Fruit fly (Drosophila melanogaster): ENCODE data around the gene CG31251.
A peak's percentile ranks its signal among the peaks of the same experiment; 100 is the strongest.

The CG31251 gene

dm6 chr3R:17703024-17703690 is 18.4 kb upstream of the CG31251 start (continued):
- TF ChIP-seq CG9932 (GFP tag; IDR thresholded peaks at IDR 0.05) (no peak), CG17912 (GFP tag; optimal IDR thresholded peaks at IDR 0.05) (no peak), CG7963 (GFP tag; IDR thresholded peaks at IDR 0.05; ENCODE audit: partially characterized antibody) (no peak), da (GFP tag; optimal IDR thresholded peaks at IDR 0.05) (no peak), Hr39 (optimal IDR thresholded peaks at IDR 0.05) (no peak), CG14710 (tag; optimal IDR thresholded peaks at IDR 0.05) (no peak), CG32532 (GFP tag; IDR thresholded peaks at IDR 0.05) (no peak), tin (GFP tag; optimal IDR thresholded peaks at IDR 0.05) (no peak), Hr3 (GFP tag; optimal IDR thresholded peaks at IDR 0.05) (no peak), CG8089 (GFP tag; optimal IDR thresholded peaks at IDR 0.05) (no peak), fd96Cb (tag; optimal IDR thresholded peaks at IDR 0.05) (peak; percentile 15), Awh (GFP tag; IDR thresholded peaks at IDR 0.05) (0 out of 2 replicates have a peak, but pooled peaks have one; percentile 23), Mrtf (GFP tag; IDR thresholded peaks at IDR 0.05) (no peak), emc (GFP tag; optimal IDR thresholded peaks at IDR 0.05) (no peak), CG17802 (tag; optimal IDR thresholded peaks at IDR 0.05) (no peak), CG14965 (GFP tag; optimal IDR thresholded peaks at IDR 0.05; ENCODE audit: borderline replicate concordance) (no peak), ato (GFP tag; IDR thresholded peaks at IDR 0.05; ENCODE audit: partially characterized antibody) (no peak), Oli (tag; optimal IDR thresholded peaks at IDR 0.05) (peak; percentile 40), jumu (GFP tag; optimal IDR thresholded peaks at IDR 0.05) (no peak), CG8290 (GFP tag; optimal IDR thresholded peaks at IDR 0.05) (no peak), CG8290 (tag; optimal IDR thresholded peaks at IDR 0.05) (no peak), CG10654 (GFP tag; optimal IDR thresholded peaks at IDR 0.05) (no peak), CG4730 (GFP tag; IDR thresholded peaks at IDR 0.05) (no peak), fd64A (GFP tag; optimal IDR thresholded peaks at IDR 0.05) (no peak), gro (GFP tag; optimal IDR thresholded peaks at IDR 0.05) (no peak), phol (tag; optimal IDR thresholded peaks at IDR 0.05) (peak; percentile 46), Hr51 (GFP tag; optimal IDR thresholded peaks at IDR 0.05) (peak in 1 of 2 experiments; percentile 39), CG10366 (GFP tag; IDR thresholded peaks at IDR 0.05) (no peak), kah (GFP tag; optimal IDR thresholded peaks at IDR 0.05) (no peak), ken (GFP tag; IDR thresholded peaks at IDR 0.05) (no peak), unc-4 (GFP tag; IDR thresholded peaks at IDR 0.05; ENCODE audit: partially characterized antibody) (no peak), Asciz (GFP tag; optimal IDR thresholded peaks at IDR 0.05) (peak; percentile 4), CG12236 (GFP tag; optimal IDR thresholded peaks at IDR 0.05) (no peak), cato (GFP tag; optimal IDR thresholded peaks at IDR 0.05; ENCODE audit: borderline replicate concordance) (no peak), tio (GFP tag; optimal IDR thresholded peaks at IDR 0.05) (no peak), MTF-1 (GFP tag; optimal IDR thresholded peaks at IDR 0.05; ENCODE audit: borderline replicate concordance) (no peak), Drgx (GFP tag; IDR thresholded peaks at IDR 0.05) (peak; percentile 94), sima (GFP tag; optimal IDR thresholded peaks at IDR 0.05) (no peak), CG13296 (GFP tag; optimal IDR thresholded peaks at IDR 0.05) (no peak), CG1647 (GFP tag; optimal IDR thresholded peaks at IDR 0.05) (no peak), ranshi (GFP tag; IDR thresholded peaks at IDR 0.05) (no peak), CG4328 (GFP tag; optimal IDR thresholded peaks at IDR 0.05) (no peak), hkb (optimal IDR thresholded peaks at IDR 0.05) (no peak), hkb (GFP tag; IDR thresholded peaks at IDR 0.05) (no peak), Hey (tag; optimal IDR thresholded peaks at IDR 0.05) (no peak), slou (GFP tag; optimal IDR thresholded peaks at IDR 0.05) (no peak), chinmo (GFP tag; IDR thresholded peaks at IDR 0.05; ENCODE audit: partially characterized antibody) (0 out of 4 replicates have a peak, but pooled peaks have one; percentile 15), Poxn (GFP tag; IDR thresholded peaks at IDR 0.05) (no peak), CG13287 (GFP tag; IDR thresholded peaks at IDR 0.05; ENCODE audit: partially characterized antibody) (no peak), CG14050 (GFP tag; IDR thresholded peaks at IDR 0.05) (no peak), row (GFP tag; IDR thresholded peaks at IDR 0.05) (peak; percentile 20; the same call in 2 of the 3 replicates)
